Worm (Caenorhabditis elegans) whole organism, L4 larva: Measurements from ENCODE around the gene F43E12.1.
A peak's percentile ranks its signal among the peaks of the same experiment; 100 is the strongest.

Experiments
- F37D6.2 ChIP-seq: sonication (generic microtip); optimal IDR thresholded peaks from 2 replicates; lab custom pipeline; 2016; ENCODE audit warnings: mild to moderate bottlenecking, missing genetic modification characterization, missing compliant biosample characterization
- F44E2.7 ChIP-seq: fragments of 200-800 bp; sonication (Bioruptor generic); IDR thresholded peaks from 2 replicates; pipeline ENCODE4 v2.1.2; 2022; ENCODE audit warnings: missing genetic modification characterization, missing compliant biosample characterization
- F49E8.2 ChIP-seq: sonication (generic microtip); optimal IDR thresholded peaks from 2 replicates; lab custom pipeline; 2016; ENCODE audit warnings: missing compliant biosample characterization, mild to moderate bottlenecking, missing genetic modification characterization, borderline replicate concordance
- T20F7.1 ChIP-seq: fragments of 200-800 bp; sonication (Bioruptor generic); optimal IDR thresholded peaks from 2 replicates; lab custom pipeline; 2018; ENCODE audit warnings: mild to moderate bottlenecking, missing genetic modification characterization, missing compliant biosample characterization
- Y48G9A.11 ChIP-seq: fragments of 200-800 bp; sonication (Bioruptor generic); IDR thresholded peaks from 2 replicates; pipeline ENCODE4 v1.3.6; 2022; ENCODE audit warnings: missing genetic modification reagents, missing genetic modification characterization, missing compliant biosample characterization
- ZK337.2 ChIP-seq: fragments of 200-800 bp; sonication (Bioruptor generic); IDR thresholded peaks from 2 replicates; pipeline ENCODE4 v1.3.6; 2022; ENCODE audit warnings: missing genetic modification reagents, missing genetic modification characterization, missing compliant biosample characterization
- aha-1 ChIP-seq: fragments of 150-350 bp; peaks from one replicate; lab custom pipeline; 2014; ENCODE audit warnings: missing biosample characterization, missing genetic modification characterization
- aly-2 ChIP-seq: sonication (generic microtip); optimal IDR thresholded peaks from 2 replicates; lab custom pipeline; 2018; ENCODE audit warnings: missing biosample characterization, missing genetic modification characterization
- ama-1 ChIP-seq: fragments of 150-350 bp; optimal IDR thresholded peaks from 2 replicates; lab custom pipeline; 2014; ENCODE audit warnings: inconsistent platforms, mixed read lengths
- ceh-20 ChIP-seq: fragments of 200-800 bp; sonication (Bioruptor generic); IDR thresholded peaks from 2 replicates; pipeline ENCODE4 v1.3.6; 2022; ENCODE audit warnings: missing genetic modification reagents, missing genetic modification characterization, missing compliant biosample characterization
- ceh-28 ChIP-seq: fragments of 150-350 bp; optimal IDR thresholded peaks from 2 replicates; lab custom pipeline; 2014; ENCODE audit warnings: missing biosample characterization, missing genetic modification reagents, missing genetic modification characterization
- ceh-82 ChIP-seq: sonication (generic microtip); optimal IDR thresholded peaks from 2 replicates; lab custom pipeline; 2017; ENCODE audit warnings: missing biosample characterization, missing genetic modification characterization
- ces-1 ChIP-seq: fragments of 150-350 bp; sonication (generic microtip); optimal IDR thresholded peaks from 4 replicates; lab custom pipeline; 2014; ENCODE audit warnings: missing biosample characterization, missing genetic modification reagents, missing genetic modification characterization
- daf-12 ChIP-seq: fragments of 150-350 bp; optimal IDR thresholded peaks from 2 replicates; lab custom pipeline; 2014; ENCODE audit warnings: missing biosample characterization, missing genetic modification reagents, missing genetic modification characterization
- daf-16 ChIP-seq, 3 experiments: sonication (generic microtip); optimal IDR thresholded peaks; 2 replicates each; lab custom pipeline; 2016 to 2017; ENCODE audit warnings: missing genetic modification characterization in 3 of 3, missing genetic modification reagents in 3 of 3, mild to moderate bottlenecking in 2 of 3, missing compliant biosample characterization in 2 of 3, missing biosample characterization in 1 of 3, moderate library complexity in 1 of 3
- daf-8 ChIP-seq: fragments of 200-800 bp; sonication (Bioruptor generic); IDR thresholded peaks from 2 replicates; pipeline ENCODE4 v1.3.6; 2022; ENCODE audit warnings: missing genetic modification characterization, missing compliant biosample characterization
- dmd-9 ChIP-seq: fragments of 200-800 bp; sonication (Bioruptor generic); IDR thresholded peaks from 2 replicates; pipeline ENCODE4 v1.3.6; 2022; ENCODE audit warnings: missing genetic modification reagents, missing genetic modification characterization, missing compliant biosample characterization
- duxl-1 ChIP-seq: sonication (generic microtip); optimal IDR thresholded peaks from 2 replicates; lab custom pipeline; 2016; ENCODE audit warnings: mild to moderate bottlenecking, missing genetic modification characterization, moderate library complexity, missing compliant biosample characterization; ENCODE audit not compliant: poor library complexity
- dve-1 ChIP-seq: sonication (generic microtip); optimal IDR thresholded peaks from 2 replicates; lab custom pipeline; 2017; ENCODE audit warnings: antibody characterized with exemption, mild to moderate bottlenecking, missing genetic modification characterization, missing compliant biosample characterization; ENCODE audit not compliant: insufficient read depth
- egl-43 ChIP-seq: fragments of 200-800 bp; sonication (Bioruptor generic); IDR thresholded peaks from 2 replicates; pipeline ENCODE4 v1.3.6; 2022; ENCODE audit warnings: missing genetic modification reagents, missing genetic modification characterization, missing compliant biosample characterization
- fkh-10 ChIP-seq: fragments of 150-350 bp; optimal IDR thresholded peaks from 2 replicates; lab custom pipeline; 2014; ENCODE audit warnings: missing biosample characterization, missing genetic modification reagents, missing genetic modification characterization
- fos-1 ChIP-seq: fragments of 150-350 bp; optimal IDR thresholded peaks from 2 replicates; lab custom pipeline; 2014; ENCODE audit warnings: missing biosample characterization, missing genetic modification characterization
- hif-1 ChIP-seq, 2 experiments: sonication (generic microtip); optimal IDR thresholded peaks; 2 replicates each; lab custom pipeline; 2016 to 2017; ENCODE audit warnings: missing compliant biosample characterization in 2 of 2, missing genetic modification characterization in 2 of 2, missing genetic modification reagents in 2 of 2, missing genotype in 2 of 2, mild to moderate bottlenecking in 1 of 2
- hlh-30 ChIP-seq: sonication (generic microtip); optimal IDR thresholded peaks from 2 replicates; lab custom pipeline; 2017; ENCODE audit warnings: antibody characterized with exemption, mild to moderate bottlenecking, missing genetic modification characterization, missing compliant biosample characterization; ENCODE audit not compliant: insufficient read depth
- hmg-1.1 ChIP-seq: fragments of 200-800 bp; sonication (Bioruptor generic); IDR thresholded peaks from 2 replicates; pipeline ENCODE4 v1.3.6; 2022; ENCODE audit warnings: missing genetic modification reagents, missing genetic modification characterization, missing compliant biosample characterization
- lin-13 ChIP-seq: fragments of 150-350 bp; optimal IDR thresholded peaks from 2 replicates; lab custom pipeline; 2014; ENCODE audit warnings: missing biosample characterization, missing genetic modification reagents, missing genetic modification characterization
- lin-29 ChIP-seq: fragments of 200-800 bp; sonication (Bioruptor generic); IDR thresholded peaks from 2 replicates; pipeline ENCODE4 v1.3.6; 2022; ENCODE audit warnings: missing genetic modification reagents, missing genetic modification characterization, missing compliant biosample characterization
- lir-3 ChIP-seq: sonication (generic microtip); optimal IDR thresholded peaks from 2 replicates; lab custom pipeline; 2016; ENCODE audit warnings: mild to moderate bottlenecking, missing genetic modification characterization, missing compliant biosample characterization
- madf-5 ChIP-seq, 2 experiments: fragments of 200-800 bp; sonication (Bioruptor generic); IDR thresholded peaks; 2 replicates each; pipeline ENCODE4 v1.3.6; 2022; ENCODE audit warnings: missing compliant biosample characterization in 2 of 2, missing genetic modification characterization in 2 of 2
- mdl-1 ChIP-seq, 2 experiments: fragments of 150-350 bp in 1 of 2; sonication (generic microtip) in 1 of 2; optimal IDR thresholded peaks; 2 replicates each; lab custom pipeline; 2014 to 2017; ENCODE audit warnings: missing biosample characterization in 2 of 2, missing genetic modification characterization in 2 of 2
- mxl-2 ChIP-seq: fragments of 200-800 bp; sonication (Bioruptor generic); conservative IDR thresholded peaks from 2 replicates; pipeline ENCODE4 v1.3.6; 2022; ENCODE audit warnings: missing genetic modification reagents, missing genetic modification characterization, missing compliant biosample characterization
- nhr-102 ChIP-seq: sonication (generic microtip); optimal IDR thresholded peaks from 2 replicates; lab custom pipeline; 2016; ENCODE audit warnings: mild to moderate bottlenecking, missing genetic modification characterization, moderate library complexity, missing compliant biosample characterization
- nhr-11 ChIP-seq: fragments of 150-350 bp; optimal IDR thresholded peaks from 2 replicates; lab custom pipeline; 2014; ENCODE audit warnings: missing biosample characterization, missing genetic modification characterization
- nhr-42 ChIP-seq: fragments of 200-800 bp; sonication (Bioruptor generic); IDR thresholded peaks from 2 replicates; pipeline ENCODE4 v1.3.6; 2022; ENCODE audit warnings: missing genetic modification characterization, missing compliant biosample characterization
- pha-4 ChIP-seq, 2 experiments: fragments of 150-350 bp in 1 of 2; fragments of 200-800 bp in 1 of 2; sonication (Bioruptor generic) in 1 of 2; IDR thresholded peaks in 1 of 2; optimal IDR thresholded peaks in 1 of 2; 2 replicates each; pipeline versions ENCODE4 v1.3.6 to Lab custom; 2014 to 2022; ENCODE audit warnings: missing genetic modification characterization in 2 of 2, missing genetic modification reagents in 2 of 2, missing biosample characterization in 1 of 2, missing compliant biosample characterization in 1 of 2
- set-16 ChIP-seq: fragments of 200-800 bp; sonication (Bioruptor generic); IDR thresholded peaks from 2 replicates; pipeline ENCODE4 v1.3.6; 2022; ENCODE audit warnings: missing genetic modification reagents, missing genetic modification characterization, missing compliant biosample characterization
- skn-1 ChIP-seq: fragments of 150-350 bp; optimal IDR thresholded peaks from 2 replicates; lab custom pipeline; 2014; ENCODE audit warnings: missing biosample characterization, missing genetic modification characterization
- spr-1 ChIP-seq: sonication (generic microtip); optimal IDR thresholded peaks from 2 replicates; lab custom pipeline; 2016; ENCODE audit warnings: mild to moderate bottlenecking, missing genetic modification characterization, missing compliant biosample characterization
- ztf-7 ChIP-seq: fragments of 150-350 bp; optimal IDR thresholded peaks from 2 replicates; lab custom pipeline; 2014; ENCODE audit warnings: missing biosample characterization, missing genetic modification characterization

Gene F43E12.1

ce11 chrX:7222383-7222782 is 44.9 kb downstream of the F43E12.1 start:
- TF ChIP-seq lir-3 (tag; lab: Kevin White, UChicago) = no peak
- no peak for TF ChIP-seq ceh-28
- no peak for TF ChIP-seq daf-8 (GFP tag; lab: Robert Waterston, UW)
- TF ChIP-seq mxl-2 (GFP tag; lab: Robert Waterston, UW) = no peak
- TF ChIP-seq hlh-30 = peak; percentile 5
- peak; percentile 48 for TF ChIP-seq hmg-1.1 (GFP tag; lab: Robert Waterston, UW)
- TF ChIP-seq T20F7.1 (GFP tag; lab: Kevin White, UChicago) = no peak
- no peak for TF ChIP-seq ZK337.2
- TF ChIP-seq F49E8.2 (tag; lab: Kevin White, UChicago) = no peak
- no peak for TF ChIP-seq duxl-1 (tag; lab: Kevin White, UChicago)
- peak; percentile 10 for TF ChIP-seq fkh-10 (GFP tag; lab: Kevin White, UChicago)
- no peak for TF ChIP-seq daf-16 (GFP tag; optimal IDR thresholded peaks at IDR 0.05; lab: Kevin White, UChicago)
- TF ChIP-seq daf-16 (tag; optimal IDR thresholded peaks at IDR 0.05; lab: Kevin White, UChicago) = no peak
- TF ChIP-seq nhr-42 = no peak
- 0 out of 2 replicates have a peak, but pooled peaks have one; percentile 38 for TF ChIP-seq ceh-20
- TF ChIP-seq aly-2 (tag; lab: Kevin White, UChicago) = no peak
- no peak for TF ChIP-seq hif-1 (tag; optimal IDR thresholded peaks at IDR 0.05; lab: Kevin White, UChicago)
- TF ChIP-seq spr-1 (tag; lab: Kevin White, UChicago) = no peak
- TF ChIP-seq pha-4 (GFP tag; IDR thresholded peaks at IDR 0.05; lab: Robert Waterston, UW) = no peak
- no peak for TF ChIP-seq pha-4 (tag; optimal IDR thresholded peaks at IDR 0.05; lab: Kevin White, UChicago)
- TF ChIP-seq ces-1 (GFP tag; lab: Kevin White, UChicago) = no peak
- no peak for TF ChIP-seq mdl-1 (tag; optimal IDR thresholded peaks at IDR 0.05; lab: Kevin White, UChicago)
- no peak for TF ChIP-seq nhr-102 (tag; lab: Kevin White, UChicago)
- no peak for TF ChIP-seq fos-1 (tag; lab: Kevin White, UChicago)
- TF ChIP-seq lin-29 (GFP tag; lab: Robert Waterston, UW) = no peak
- TF ChIP-seq skn-1 (tag; lab: Kevin White, UChicago) = no peak
- no peak for TF ChIP-seq Y48G9A.11 (GFP tag; lab: Robert Waterston, UW)
- TF ChIP-seq egl-43 (GFP tag; lab: Robert Waterston, UW) = no peak
- TF ChIP-seq daf-12 (tag; lab: Kevin White, UChicago) = no peak
- no peak for TF ChIP-seq dve-1 (tag; lab: Kevin White, UChicago)
- peak; percentile 29 for TF ChIP-seq aha-1 (tag; lab: Kevin White, UChicago)
- no peak for TF ChIP-seq madf-5 (GFP tag; IDR thresholded peaks at IDR 0.05; lab: Robert Waterston, UW)
- TF ChIP-seq dmd-9 = 0 out of 2 replicates have a peak, but pooled peaks have one; percentile 6
- no peak for TF ChIP-seq lin-13
- TF ChIP-seq F37D6.2 (tag; lab: Kevin White, UChicago) = no peak

ce11 chrX:7224510-7224909 is 47.1 kb downstream of the F43E12.1 start:
- no peak for TF ChIP-seq skn-1 (tag; lab: Kevin White, UChicago)
- peak; percentile 16 for TF ChIP-seq aha-1 (tag; lab: Kevin White, UChicago)
- TF ChIP-seq hlh-30 = peak; percentile 1
- TF ChIP-seq nhr-102 (tag; lab: Kevin White, UChicago) = no peak
- TF ChIP-seq F44E2.7 (GFP tag; lab: Robert Waterston, UW) = no peak
- peak; percentile 28; the same call in 1 of the 2 replicates for TF ChIP-seq hmg-1.1 (GFP tag; lab: Robert Waterston, UW)
- TF ChIP-seq ama-1 = no peak
- TF ChIP-seq set-16 (GFP tag; lab: Robert Waterston, UW) = peak; percentile 25; the same call in 1 of the 2 replicates

ce11 chrX:7225028-7225427 is 47.6 kb downstream of the F43E12.1 start:
- TF ChIP-seq ceh-82 (no peak), ztf-7 (tag; lab: Kevin White, UChicago) (no peak), nhr-11 (tag; lab: Kevin White, UChicago) (peak; percentile 19), daf-16 (GFP tag; optimal IDR thresholded peaks at IDR 0.05; lab: Kevin White, UChicago) (peak in 1 of 2 experiments; percentile 42), daf-16 (tag; optimal IDR thresholded peaks at IDR 0.05; lab: Kevin White, UChicago) (no peak)
- TF ChIP-seq, all 104 proteins: peak for 2
